Comparison of ENCODE assay signal across 1 fruit fly cellular context in the genomic region with DNA sequence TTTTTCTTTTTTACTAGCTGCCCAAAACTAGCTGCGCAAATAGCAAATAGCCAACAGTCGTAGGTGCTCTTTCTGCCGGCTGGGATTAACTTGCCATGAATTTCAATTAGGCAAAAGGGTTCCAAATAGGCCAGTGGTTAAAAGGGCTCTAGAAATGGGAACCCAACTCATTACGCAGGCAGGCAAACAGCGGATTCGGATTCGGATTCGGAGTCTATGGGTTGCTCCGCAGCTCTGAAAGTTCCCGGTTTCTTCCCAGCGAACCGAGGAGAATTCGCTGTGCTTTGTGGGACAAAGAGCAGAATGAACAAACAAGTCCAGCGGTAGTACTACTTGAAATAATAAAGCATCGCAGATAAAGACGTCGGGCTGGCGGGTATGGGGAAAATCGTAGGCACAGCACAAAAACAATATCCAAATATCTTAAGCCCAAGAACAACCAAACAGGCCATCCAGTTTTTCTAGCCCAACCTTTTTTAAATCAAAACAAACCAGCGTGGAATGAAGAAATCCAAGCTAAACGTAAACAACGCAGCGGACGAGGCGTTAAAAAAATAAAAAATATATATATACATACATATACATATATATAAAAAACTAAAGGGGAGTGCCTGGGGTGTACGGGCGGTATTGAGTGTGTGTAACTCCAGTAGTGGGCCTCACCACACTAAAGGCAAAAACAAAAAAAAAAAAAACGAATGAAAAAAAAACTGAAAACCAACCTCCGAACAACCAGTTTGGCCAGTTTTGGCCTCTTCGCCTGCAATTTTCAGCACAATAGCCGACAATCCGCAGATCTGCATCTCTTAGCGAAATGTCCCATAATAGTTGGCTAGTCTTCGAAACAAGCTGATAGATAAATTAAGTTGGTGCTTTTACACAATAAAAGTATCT.
A peak's percentile ranks its signal among the peaks of the same experiment; 100 is the strongest.
TF ChIP-seq lines count a peak whose summit lies in the region.

No protein-coding gene starts in this region.

TF ChIP-seq in whole organism, embryonic, 481 proteins besides CTCF, POLR2A, EP300 and RAD21 (continued from another document and continues in another):
- TF ChIP-seq Sry-δ (GFP tag; optimal IDR thresholded peaks at IDR 0.05; lab: Kevin White, UChicago) (no peak), cad (GFP tag; optimal IDR thresholded peaks at IDR 0.05; lab: Kevin White, UChicago) (no peak), aop (GFP tag; IDR thresholded peaks at IDR 0.05; lab: Robert Waterston, UW) (no peak), CG8089 (GFP tag; optimal IDR thresholded peaks at IDR 0.05; lab: Kevin White, UChicago) (no peak), HLH3B (GFP tag; IDR thresholded peaks at IDR 0.05; lab: Robert Waterston, UW) (0 out of 2 replicates have a peak, but pooled peaks have one; percentile 5), CG42726 (GFP tag; IDR thresholded peaks at IDR 0.05; lab: Robert Waterston, UW; ENCODE audit: partially characterized antibody) (no peak), CG30020 (tag; optimal IDR thresholded peaks at IDR 0.05; lab: Kevin White, UChicago) (no peak), CG31224 (GFP tag; IDR thresholded peaks at IDR 0.05; lab: Robert Waterston, UW) (no peak), exex (tag; optimal IDR thresholded peaks at IDR 0.05; lab: Kevin White, UChicago) (peak; percentile 6), Drgx (GFP tag; IDR thresholded peaks at IDR 0.05; lab: Robert Waterston, UW) (peak; percentile 74), croc (GFP tag; conservative IDR thresholded peaks at IDR 0.05; lab: Robert Waterston, UW) (no peak), CG8765 (GFP tag; IDR thresholded peaks at IDR 0.05; lab: Robert Waterston, UW) (no peak), Fer2 (tag; optimal IDR thresholded peaks at IDR 0.05; lab: Kevin White, UChicago) (no peak), BtbVII (GFP tag; optimal IDR thresholded peaks at IDR 0.05; lab: Kevin White, UChicago) (no peak), CG17829 (tag; optimal IDR thresholded peaks at IDR 0.05; lab: Kevin White, UChicago) (no peak), Scr (GFP tag; IDR thresholded peaks at IDR 0.05; lab: Robert Waterston, UW; ENCODE audit: partially characterized antibody) (no peak), CG11696 (GFP tag; IDR thresholded peaks at IDR 0.05; lab: Robert Waterston, UW) (no peak), cg (GFP tag; optimal IDR thresholded peaks at IDR 0.05; lab: Kevin White, UChicago) (no peak), Mrtf (GFP tag; IDR thresholded peaks at IDR 0.05; lab: Robert Waterston, UW) (no peak), kni (GFP tag; optimal IDR thresholded peaks at IDR 0.05; lab: Kevin White, UChicago) (peak; percentile 5), cato (GFP tag; optimal IDR thresholded peaks at IDR 0.05; lab: Kevin White, UChicago; ENCODE audit: borderline replicate concordance) (no peak), Blimp-1 (GFP tag; optimal IDR thresholded peaks at IDR 0.05; lab: Kevin White, UChicago) (no peak), zfh2 (GFP tag; optimal IDR thresholded peaks at IDR 0.05; lab: Kevin White, UChicago) (no peak), CG12236 (GFP tag; optimal IDR thresholded peaks at IDR 0.05; lab: Kevin White, UChicago) (no peak), CG30403 (GFP tag; optimal IDR thresholded peaks at IDR 0.05; lab: Kevin White, UChicago) (no peak), trem (tag; optimal IDR thresholded peaks at IDR 0.05; lab: Kevin White, UChicago) (no peak), unpg (GFP tag; optimal IDR thresholded peaks at IDR 0.05; lab: Kevin White, UChicago) (no peak), vnd (GFP tag; IDR thresholded peaks at IDR 0.05; lab: Robert Waterston, UW; ENCODE audit: partially characterized antibody) (no peak), lov (optimal IDR thresholded peaks at IDR 0.05; lab: Kevin White, UChicago) (no peak), lov (GFP tag; IDR thresholded peaks at IDR 0.05; lab: Robert Waterston, UW) (no peak), Opbp (GFP tag; IDR thresholded peaks at IDR 0.05; lab: Robert Waterston, UW; ENCODE audit: partially characterized antibody) (no peak), CG9876 (GFP tag; optimal IDR thresholded peaks at IDR 0.05; lab: Kevin White, UChicago) (no peak), CG15479 (GFP tag; optimal IDR thresholded peaks at IDR 0.05; lab: Kevin White, UChicago) (no peak), btn (GFP tag; optimal IDR thresholded peaks at IDR 0.05; lab: Kevin White, UChicago) (no peak), Myb (GFP tag; optimal IDR thresholded peaks at IDR 0.05; lab: Kevin White, UChicago) (no peak), CG2120 (GFP tag; optimal IDR thresholded peaks at IDR 0.05; lab: Kevin White, UChicago) (no peak), fd64A (GFP tag; optimal IDR thresholded peaks at IDR 0.05; lab: Kevin White, UChicago) (no peak), Med (GFP tag; lab: Kevin White, UChicago) (peak; percentile 80), phol (tag; optimal IDR thresholded peaks at IDR 0.05; lab: Kevin White, UChicago) (no peak), CG8290 (GFP tag; optimal IDR thresholded peaks at IDR 0.05; lab: Kevin White, UChicago) (no peak), CG8290 (tag; optimal IDR thresholded peaks at IDR 0.05; lab: Kevin White, UChicago) (peak in 1 of 2 experiments; percentile 63), CG13424 (tag; optimal IDR thresholded peaks at IDR 0.05; lab: Kevin White, UChicago) (no peak), inv (GFP tag; IDR thresholded peaks at IDR 0.05; lab: Robert Waterston, UW; ENCODE audit: partially characterized antibody) (no peak), CG3847 (GFP tag; IDR thresholded peaks at IDR 0.05; lab: Robert Waterston, UW) (no peak), CG15514 (GFP tag; optimal IDR thresholded peaks at IDR 0.05; lab: Kevin White, UChicago) (no peak), CG16779 (GFP tag; IDR thresholded peaks at IDR 0.05; lab: Robert Waterston, UW) (no peak), D (optimal IDR thresholded peaks at IDR 0.05; lab: Kevin White, UChicago) (no peak), D (GFP tag; optimal IDR thresholded peaks at IDR 0.05; lab: Kevin White, UChicago) (no peak), Ptx1 (GFP tag; IDR thresholded peaks at IDR 0.05; lab: Robert Waterston, UW) (no peak), CG12219 (GFP tag; optimal IDR thresholded peaks at IDR 0.05; lab: Kevin White, UChicago) (no peak), CG13296 (GFP tag; optimal IDR thresholded peaks at IDR 0.05; lab: Kevin White, UChicago) (no peak), lola (GFP tag; optimal IDR thresholded peaks at IDR 0.05; lab: Kevin White, UChicago) (no peak), ttk (GFP tag; IDR thresholded peaks at IDR 0.05; lab: Robert Waterston, UW) (no peak), hbn (GFP tag; IDR thresholded peaks at IDR 0.05; lab: Robert Waterston, UW; ENCODE audit: partially characterized antibody) (no peak), CG9932 (GFP tag; IDR thresholded peaks at IDR 0.05; lab: Robert Waterston, UW) (peak; percentile 36; the same call in 1 of the 2 replicates), Hsf (GFP tag; optimal IDR thresholded peaks at IDR 0.05; lab: Kevin White, UChicago) (no peak), maf-S (GFP tag; optimal IDR thresholded peaks at IDR 0.05; lab: Kevin White, UChicago) (no peak), Nf-YC (tag; optimal IDR thresholded peaks at IDR 0.05; lab: Kevin White, UChicago) (no peak), pb (GFP tag; optimal IDR thresholded peaks at IDR 0.05; lab: Kevin White, UChicago) (no peak), CG4854 (GFP tag; optimal IDR thresholded peaks at IDR 0.05; lab: Kevin White, UChicago) (no peak), Optix (GFP tag; IDR thresholded peaks at IDR 0.05; lab: Robert Waterston, UW) (no peak), CG14860 (GFP tag; IDR thresholded peaks at IDR 0.05; lab: Robert Waterston, UW; ENCODE audit: partially characterized antibody) (no peak), CG32532 (GFP tag; IDR thresholded peaks at IDR 0.05; lab: Robert Waterston, UW) (peak; percentile 55; the same call in 1 of the 2 replicates), tio (GFP tag; optimal IDR thresholded peaks at IDR 0.05; lab: Kevin White, UChicago) (no peak), klu (GFP tag; IDR thresholded peaks at IDR 0.05; lab: Robert Waterston, UW) (no peak), ase (GFP tag; IDR thresholded peaks at IDR 0.05; lab: Robert Waterston, UW) (no peak), Aef1 (GFP tag; IDR thresholded peaks at IDR 0.05; lab: Robert Waterston, UW) (no peak), CG10267 (tag; optimal IDR thresholded peaks at IDR 0.05; lab: Kevin White, UChicago) (no peak), CG4424 (GFP tag; optimal IDR thresholded peaks at IDR 0.05; lab: Kevin White, UChicago) (no peak), CG2129 (GFP tag; IDR thresholded peaks at IDR 0.05; lab: Robert Waterston, UW; ENCODE audit: partially characterized antibody) (no peak), Doc2 (GFP tag; IDR thresholded peaks at IDR 0.05; lab: Robert Waterston, UW) (no peak), CG4360 (GFP tag; IDR thresholded peaks at IDR 0.05; lab: Robert Waterston, UW) (0 out of 2 replicates have a peak, but pooled peaks have one; percentile 6), Hmr (GFP tag; optimal IDR thresholded peaks at IDR 0.05; lab: Kevin White, UChicago) (peak; percentile 40), slbo (GFP tag; IDR thresholded peaks at IDR 0.05; lab: Robert Waterston, UW) (no peak), CG5180 (GFP tag; optimal IDR thresholded peaks at IDR 0.05; lab: Kevin White, UChicago) (no peak), Ravus (GFP tag; IDR thresholded peaks at IDR 0.05; lab: Robert Waterston, UW) (no peak), sob (GFP tag; IDR thresholded peaks at IDR 0.05; lab: Robert Waterston, UW) (no peak), crol (GFP tag; IDR thresholded peaks at IDR 0.05; lab: Robert Waterston, UW) (no peak), CG17186 (GFP tag; optimal IDR thresholded peaks at IDR 0.05; lab: Kevin White, UChicago) (no peak), CG6272 (GFP tag; IDR thresholded peaks at IDR 0.05; lab: Robert Waterston, UW) (no peak), Deaf1 (tag; optimal IDR thresholded peaks at IDR 0.05; lab: Kevin White, UChicago) (no peak), Poxn (GFP tag; IDR thresholded peaks at IDR 0.05; lab: Robert Waterston, UW) (no peak), ewg (GFP tag; optimal IDR thresholded peaks at IDR 0.05; lab: Kevin White, UChicago) (no peak), sisA (GFP tag; IDR thresholded peaks at IDR 0.05; lab: Robert Waterston, UW) (no peak), CG7556 (GFP tag; optimal IDR thresholded peaks at IDR 0.05; lab: Kevin White, UChicago) (no peak), CG3065 (GFP tag; optimal IDR thresholded peaks at IDR 0.05; lab: Kevin White, UChicago) (no peak), Usf (GFP tag; optimal IDR thresholded peaks at IDR 0.05; lab: Kevin White, UChicago) (no peak), CG1832 (GFP tag; optimal IDR thresholded peaks at IDR 0.05; lab: Kevin White, UChicago) (no peak), p53 (GFP tag; optimal IDR thresholded peaks at IDR 0.05; lab: Kevin White, UChicago) (no peak), CG17385 (GFP tag; optimal IDR thresholded peaks at IDR 0.05; lab: Kevin White, UChicago) (no peak), CG4617 (GFP tag; optimal IDR thresholded peaks at IDR 0.05; lab: Kevin White, UChicago; ENCODE audit: borderline replicate concordance) (no peak), Atf-2 (GFP tag; optimal IDR thresholded peaks at IDR 0.05; lab: Kevin White, UChicago) (no peak), CG3995 (GFP tag; optimal IDR thresholded peaks at IDR 0.05; lab: Kevin White, UChicago) (no peak), Dll (GFP tag; IDR thresholded peaks at IDR 0.05; lab: Robert Waterston, UW; ENCODE audit: partially characterized antibody) (no peak), Hmx (GFP tag; optimal IDR thresholded peaks at IDR 0.05; lab: Kevin White, UChicago) (no peak), CG4820 (GFP tag; optimal IDR thresholded peaks at IDR 0.05; lab: Kevin White, UChicago) (no peak), nerfin-1 (tag; optimal IDR thresholded peaks at IDR 0.05; lab: Kevin White, UChicago) (no peak), caup (GFP tag; optimal IDR thresholded peaks at IDR 0.05; lab: Kevin White, UChicago; ENCODE audit: severe bottlenecking) (no peak), eyg (GFP tag; optimal IDR thresholded peaks at IDR 0.05; lab: Kevin White, UChicago) (no peak), CG10431 (GFP tag; optimal IDR thresholded peaks at IDR 0.05; lab: Kevin White, UChicago) (no peak), sd (tag; optimal IDR thresholded peaks at IDR 0.05; lab: Kevin White, UChicago) (peak; percentile 30), fu2 (GFP tag; optimal IDR thresholded peaks at IDR 0.05; lab: Kevin White, UChicago) (no peak), gfzf (GFP tag; optimal IDR thresholded peaks at IDR 0.05; lab: Kevin White, UChicago) (no peak), ci (GFP tag; IDR thresholded peaks at IDR 0.05; lab: Robert Waterston, UW) (no peak), MTF-1 (GFP tag; optimal IDR thresholded peaks at IDR 0.05; lab: Kevin White, UChicago; ENCODE audit: borderline replicate concordance) (no peak), jumu (GFP tag; optimal IDR thresholded peaks at IDR 0.05; lab: Kevin White, UChicago) (no peak), CG8388 (GFP tag; optimal IDR thresholded peaks at IDR 0.05; lab: Kevin White, UChicago) (no peak), repo (GFP tag; optimal IDR thresholded peaks at IDR 0.05; lab: Kevin White, UChicago) (no peak), CG34422 (GFP tag; IDR thresholded peaks at IDR 0.05; lab: Robert Waterston, UW) (no peak), CG10979 (tag; optimal IDR thresholded peaks at IDR 0.05; lab: Kevin White, UChicago) (no peak), Sry-β (GFP tag; optimal IDR thresholded peaks at IDR 0.05; lab: Kevin White, UChicago) (no peak), CG4707 (GFP tag; optimal IDR thresholded peaks at IDR 0.05; lab: Kevin White, UChicago) (no peak), knrl (GFP tag; IDR thresholded peaks at IDR 0.05; lab: Robert Waterston, UW; ENCODE audit: partially characterized antibody) (no peak), CG12659 (GFP tag; optimal IDR thresholded peaks at IDR 0.05; lab: Kevin White, UChicago) (no peak), ken (GFP tag; IDR thresholded peaks at IDR 0.05; lab: Robert Waterston, UW) (no peak), nerfin-2 (GFP tag; IDR thresholded peaks at IDR 0.05; lab: Robert Waterston, UW; ENCODE audit: partially characterized antibody) (no peak), luna (GFP tag; optimal IDR thresholded peaks at IDR 0.05; lab: Kevin White, UChicago) (no peak), Dp (GFP tag; optimal IDR thresholded peaks at IDR 0.05; lab: Kevin White, UChicago) (no peak), CG7745 (tag; optimal IDR thresholded peaks at IDR 0.05; lab: Kevin White, UChicago) (no peak), CG34376 (GFP tag; optimal IDR thresholded peaks at IDR 0.05; lab: Kevin White, UChicago) (no peak), tup (GFP tag; optimal IDR thresholded peaks at IDR 0.05; lab: Kevin White, UChicago) (no peak), dysf (GFP tag; IDR thresholded peaks at IDR 0.05; lab: Robert Waterston, UW) (no peak), Bgb (GFP tag; IDR thresholded peaks at IDR 0.05; lab: Robert Waterston, UW; ENCODE audit: partially characterized antibody) (no peak), grau (tag; optimal IDR thresholded peaks at IDR 0.05; lab: Kevin White, UChicago) (no peak), Oli (tag; optimal IDR thresholded peaks at IDR 0.05; lab: Kevin White, UChicago) (no peak)
